Fruit fly (Drosophila melanogaster) whole organism, embryonic: Measurements from ENCODE around the gene Grip128.
A peak's percentile ranks its signal among the peaks of the same experiment; 100 is the strongest.

Source experiments
- Bteb2 ChIP-seq: fragments of 200-800 bp; sonication (Bioruptor generic); optimal IDR thresholded peaks from 2 replicates; lab custom pipeline; 2016; ENCODE audit warnings: missing biosample characterization, missing genetic modification characterization
- C15 ChIP-seq: fragments of 200-800 bp; sonication (Bioruptor generic); IDR thresholded peaks from 3 replicates; pipeline ENCODE4 v1.3.6; 2022; ENCODE audit warnings: missing biosample characterization, missing genetic modification characterization
- CG12659 ChIP-seq: fragments of 200-800 bp; sonication (Bioruptor generic); optimal IDR thresholded peaks from 3 replicates; lab custom pipeline; 2017; ENCODE audit warnings: mild to moderate bottlenecking, missing biosample characterization, missing genetic modification reagents, missing genetic modification characterization
- CG14050 ChIP-seq: fragments of 200-800 bp; sonication (Bioruptor generic); IDR thresholded peaks from 3 replicates; pipeline ENCODE4 v1.3.6; 2022; ENCODE audit warnings: missing biosample characterization, missing genetic modification characterization
- CG14441 ChIP-seq: fragments of 200-800 bp; sonication (Bioruptor generic); IDR thresholded peaks from 2 replicates; pipeline ENCODE4 v1.3.6; 2022; ENCODE audit warnings: missing biosample characterization, missing genetic modification characterization
- CG14710 ChIP-seq: fragments of 200-800 bp; sonication (Bioruptor generic); optimal IDR thresholded peaks from 3 replicates; lab custom pipeline; 2019; ENCODE audit warnings: missing biosample characterization, mild to moderate bottlenecking, missing genetic modification characterization, moderate library complexity
- CG15011 ChIP-seq: fragments of 200-800 bp; sonication (Bioruptor generic); optimal IDR thresholded peaks from 3 replicates; lab custom pipeline; 2018; ENCODE audit warnings: missing biosample characterization, mild to moderate bottlenecking, missing genetic modification characterization
- CG16815 ChIP-seq: fragments of 200-800 bp; sonication (Bioruptor generic); optimal IDR thresholded peaks from 3 replicates; lab custom pipeline; 2017; ENCODE audit warnings: missing biosample characterization, mild to moderate bottlenecking, missing genetic modification characterization
- CG17328 ChIP-seq: fragments of 200-800 bp; sonication (Bioruptor generic); IDR thresholded peaks from 2 replicates; pipeline ENCODE4 v1.3.6; 2022; ENCODE audit warnings: missing biosample characterization, missing genetic modification characterization
- CG17359 ChIP-seq: fragments of 200-800 bp; sonication (Bioruptor generic); optimal IDR thresholded peaks from 3 replicates; lab custom pipeline; 2018; ENCODE audit warnings: missing biosample characterization, mild to moderate bottlenecking, missing genetic modification characterization, moderate library complexity
- CG1832 ChIP-seq: fragments of 200-800 bp; sonication (Bioruptor generic); optimal IDR thresholded peaks from 2 replicates; lab custom pipeline; 2017; ENCODE audit warnings: missing biosample characterization, mild to moderate bottlenecking, missing genetic modification characterization, inconsistent platforms
- CG2120 ChIP-seq: fragments of 200-800 bp; sonication (Bioruptor generic); optimal IDR thresholded peaks from 3 replicates; lab custom pipeline; 2016; ENCODE audit warnings: missing biosample characterization, missing genetic modification characterization
- CG31441 ChIP-seq: fragments of 200-800 bp; sonication (Bioruptor generic); IDR thresholded peaks from 2 replicates; pipeline ENCODE4 v1.3.6; 2022; ENCODE audit warnings: missing biosample characterization, missing genetic modification characterization
- CG3281 ChIP-seq: fragments of 200-800 bp; sonication (Bioruptor generic); optimal IDR thresholded peaks from 3 replicates; lab custom pipeline; 2017; ENCODE audit warnings: missing biosample characterization, mild to moderate bottlenecking, missing genetic modification characterization
- CG34376 ChIP-seq: fragments of 200-800 bp; sonication (Bioruptor generic); optimal IDR thresholded peaks from 2 replicates; lab custom pipeline; 2018; ENCODE audit warnings: missing biosample characterization, mild to moderate bottlenecking, missing genetic modification characterization
- CG3838 ChIP-seq: fragments of 200-800 bp; sonication (Bioruptor generic); optimal IDR thresholded peaks from 3 replicates; lab custom pipeline; 2016; ENCODE audit warnings: missing biosample characterization, missing genetic modification characterization
- CG4854 ChIP-seq: fragments of 200-800 bp; sonication (Bioruptor generic); optimal IDR thresholded peaks from 2 replicates; lab custom pipeline; 2016; ENCODE audit warnings: missing biosample characterization, missing genetic modification characterization, inconsistent platforms
- CG7271 ChIP-seq: fragments of 200-800 bp; sonication (Bioruptor generic); optimal IDR thresholded peaks from 2 replicates; lab custom pipeline; 2018; ENCODE audit warnings: missing biosample characterization, mild to moderate bottlenecking, missing genetic modification characterization, moderate library complexity
- CG7786 ChIP-seq: fragments of 200-800 bp; sonication (Bioruptor generic); optimal IDR thresholded peaks from 2 replicates; lab custom pipeline; 2016; ENCODE audit warnings: missing biosample characterization, missing genetic modification characterization
- CG8944 ChIP-seq: fragments of 200-800 bp; sonication (Bioruptor generic); optimal IDR thresholded peaks from 3 replicates; lab custom pipeline; 2016; ENCODE audit warnings: missing biosample characterization, missing genetic modification characterization
- CG9609 ChIP-seq: fragments of 200-800 bp; sonication (Bioruptor generic); optimal IDR thresholded peaks from 3 replicates; lab custom pipeline; 2016; ENCODE audit warnings: missing biosample characterization, missing genetic modification characterization
- Chrac-16 ChIP-seq: fragments of 200-800 bp; sonication (Bioruptor generic); optimal IDR thresholded peaks from 3 replicates; lab custom pipeline; 2016; ENCODE audit warnings: missing biosample characterization, missing genetic modification characterization
- Dip2 ChIP-seq: fragments of 200-800 bp; sonication (Bioruptor generic); IDR thresholded peaks from 2 replicates; pipeline ENCODE4 v1.3.6; 2022; ENCODE audit warnings: missing biosample characterization, missing genetic modification characterization
- Fer2 ChIP-seq: fragments of 200-800 bp; sonication (Bioruptor generic); optimal IDR thresholded peaks from 2 replicates; lab custom pipeline; 2018; ENCODE audit warnings: missing biosample characterization, mild to moderate bottlenecking, missing genetic modification characterization, moderate library complexity
- HLH4C ChIP-seq: fragments of 200-800 bp; sonication (Bioruptor generic); IDR thresholded peaks from 3 replicates; pipeline ENCODE4 v1.3.6; 2022; ENCODE audit warnings: missing biosample characterization, missing genetic modification characterization; ENCODE audit not compliant: partially characterized antibody
- HLHmδ ChIP-seq: fragments of 200-800 bp; sonication (Bioruptor generic); optimal IDR thresholded peaks from 2 replicates; lab custom pipeline; 2018; ENCODE audit warnings: missing biosample characterization, mild to moderate bottlenecking, missing genetic modification characterization, moderate library complexity
- Neu2 ChIP-seq: fragments of 200-800 bp; sonication (Bioruptor generic); optimal IDR thresholded peaks from 3 replicates; lab custom pipeline; 2016; ENCODE audit warnings: missing biosample characterization, missing genetic modification characterization, borderline replicate concordance
- NfI ChIP-seq: fragments of 200-800 bp; sonication (Bioruptor generic); optimal IDR thresholded peaks from 3 replicates; lab custom pipeline; 2018; ENCODE audit warnings: missing biosample characterization, mild to moderate bottlenecking, missing genetic modification characterization, moderate library complexity
- Sry-β ChIP-seq: fragments of 200-800 bp; sonication (Bioruptor generic); optimal IDR thresholded peaks from 2 replicates; lab custom pipeline; 2018; ENCODE audit warnings: missing biosample characterization, mild to moderate bottlenecking, missing genetic modification characterization, moderate library complexity
- TFAM ChIP-seq: fragments of 200-800 bp; sonication (Bioruptor generic); optimal IDR thresholded peaks from 2 replicates; lab custom pipeline; 2017; ENCODE audit warnings: missing biosample characterization, missing genetic modification characterization, inconsistent platforms
- bcd ChIP-seq: fragments of 200-800 bp; sonication (Bioruptor generic); optimal IDR thresholded peaks from 2 replicates; lab custom pipeline; 2017; ENCODE audit warnings: missing biosample characterization, mild to moderate bottlenecking, missing genetic modification characterization
- cad ChIP-seq: fragments of >200 bp; optimal IDR thresholded peaks from 2 replicates; lab custom pipeline; 2017; ENCODE audit warnings: missing biosample characterization, missing genetic modification characterization
- chm ChIP-seq: fragments of 200-800 bp; sonication (Bioruptor generic); IDR thresholded peaks from 2 replicates; pipeline ENCODE4 v1.3.6; 2022; ENCODE audit warnings: missing biosample characterization, missing genetic modification characterization
- chn ChIP-seq: fragments of 200-800 bp; sonication (Bioruptor generic); optimal IDR thresholded peaks from 2 replicates; lab custom pipeline; 2016; ENCODE audit warnings: missing biosample characterization, missing genetic modification characterization
- fd96Cb ChIP-seq: fragments of 200-800 bp; sonication (Bioruptor generic); optimal IDR thresholded peaks from 2 replicates; lab custom pipeline; 2018; ENCODE audit warnings: missing biosample characterization, mild to moderate bottlenecking, missing genetic modification characterization, moderate library complexity
- gfzf ChIP-seq: fragments of 200-800 bp; sonication (Bioruptor generic); optimal IDR thresholded peaks from 2 replicates; lab custom pipeline; 2016; ENCODE audit warnings: missing biosample characterization, mild to moderate bottlenecking, missing genetic modification characterization, moderate library complexity
- ham ChIP-seq: fragments of 200-800 bp; sonication (Bioruptor generic); IDR thresholded peaks from 2 replicates; pipeline ENCODE4 v1.3.6; 2022; ENCODE audit warnings: missing biosample characterization, missing genetic modification characterization
- jigr1 ChIP-seq: fragments of 200-800 bp; sonication (Bioruptor generic); IDR thresholded peaks from 3 replicates; pipeline ENCODE4 v1.3.6; 2022; ENCODE audit warnings: missing biosample characterization, missing genetic modification characterization
- kah ChIP-seq: fragments of 200-800 bp; sonication (Bioruptor generic); optimal IDR thresholded peaks from 2 replicates; lab custom pipeline; 2018; ENCODE audit warnings: missing biosample characterization, mild to moderate bottlenecking, missing genetic modification characterization
- knrl ChIP-seq: fragments of 200-800 bp; sonication (Bioruptor generic); IDR thresholded peaks from 3 replicates; pipeline ENCODE4 v1.3.6; 2022; ENCODE audit warnings: missing biosample characterization, missing genetic modification characterization; ENCODE audit not compliant: partially characterized antibody
- luna ChIP-seq: fragments of 200-800 bp; sonication (Bioruptor generic); optimal IDR thresholded peaks from 2 replicates; lab custom pipeline; 2016; ENCODE audit warnings: missing biosample characterization, missing genetic modification characterization
- nmo ChIP-seq: fragments of 200-800 bp; sonication (Bioruptor generic); optimal IDR thresholded peaks from 2 replicates; lab custom pipeline; 2018; ENCODE audit warnings: missing biosample characterization, mild to moderate bottlenecking, missing genetic modification characterization, moderate library complexity
- pnt ChIP-seq: fragments of 200-800 bp; sonication (Bioruptor generic); optimal IDR thresholded peaks from 3 replicates; lab custom pipeline; 2016; ENCODE audit warnings: missing biosample characterization, missing genetic modification characterization
- psq ChIP-seq: fragments of 200-800 bp; sonication (Bioruptor generic); optimal IDR thresholded peaks from 2 replicates; lab custom pipeline; 2017; ENCODE audit warnings: missing biosample characterization, missing genetic modification characterization
- rib ChIP-seq: fragments of 200-800 bp; sonication (Bioruptor generic); IDR thresholded peaks from 2 replicates; pipeline ENCODE4 v1.3.6; 2022; ENCODE audit warnings: missing biosample characterization, missing genetic modification characterization
- sd ChIP-seq: fragments of 200-800 bp; sonication (Bioruptor generic); optimal IDR thresholded peaks from 3 replicates; lab custom pipeline; 2018; ENCODE audit warnings: missing biosample characterization, mild to moderate bottlenecking, missing genetic modification characterization, moderate library complexity
- shn ChIP-seq: fragments of 200-800 bp; sonication (Bioruptor generic); optimal IDR thresholded peaks from 3 replicates; lab custom pipeline; 2016; ENCODE audit warnings: missing biosample characterization, missing genetic modification characterization
- slbo ChIP-seq: fragments of 200-800 bp; sonication (Bioruptor generic); IDR thresholded peaks from 2 replicates; pipeline ENCODE4 v1.3.6; 2022; ENCODE audit warnings: missing biosample characterization, missing genetic modification characterization
- tap ChIP-seq: fragments of 200-800 bp; optimal IDR thresholded peaks from 3 replicates; lab custom pipeline; 2019; ENCODE audit warnings: missing biosample characterization, mild to moderate bottlenecking, missing genetic modification characterization, moderate library complexity
- vfl ChIP-seq: fragments of 200-800 bp; sonication (Bioruptor generic); optimal IDR thresholded peaks from 2 replicates; lab custom pipeline; 2016; ENCODE audit warnings: missing biosample characterization, missing genetic modification characterization

The Grip128 gene

dm6 chrX:15449490-15450326 is 22.2 kb downstream of the Grip128 start, which contains the start of the genes Scamp and Ahcy (continued):
- no peak for TF ChIP-seq CG7786
- no peak for TF ChIP-seq CG1832 (GFP tag; lab: Kevin White, UChicago)
- no peak for TF ChIP-seq luna
- TF ChIP-seq Neu2 (GFP tag; lab: Kevin White, UChicago): no peak
- no peak for TF ChIP-seq CG15011 (GFP tag; lab: Kevin White, UChicago)
- no peak for TF ChIP-seq vfl
- TF ChIP-seq CG17359 (tag; lab: Kevin White, UChicago): no peak
- no peak for TF ChIP-seq Fer2
- peak; percentile 44 for TF ChIP-seq nmo (GFP tag; lab: Kevin White, UChicago)
- TF ChIP-seq cad (GFP tag; lab: Kevin White, UChicago): no peak
- no peak for TF ChIP-seq kah (GFP tag; lab: Kevin White, UChicago)
- TF ChIP-seq CG12659 (GFP tag; lab: Kevin White, UChicago): peak; percentile 55
- no peak for TF ChIP-seq psq (GFP tag; lab: Kevin White, UChicago)
- TF ChIP-seq tap (tag; lab: Kevin White, UChicago): no peak
- no peak for TF ChIP-seq HLHmδ (GFP tag; lab: Kevin White, UChicago)
- TF ChIP-seq CG3281 (GFP tag; lab: Kevin White, UChicago): no peak
- TF ChIP-seq fd96Cb: no peak
- TF ChIP-seq Bteb2: no peak
- no peak for TF ChIP-seq CG4854 (GFP tag; lab: Kevin White, UChicago)
- peak; percentile 63; the same call in 2 of the 3 replicates for TF ChIP-seq knrl (GFP tag; lab: Robert Waterston, UW)
- no peak for TF ChIP-seq CG3838 (GFP tag; lab: Kevin White, UChicago)
- TF ChIP-seq CG31441 (GFP tag; lab: Robert Waterston, UW): 0 out of 2 replicates have a peak, but pooled peaks have one; percentile 30
- TF ChIP-seq gfzf: no peak
- TF ChIP-seq Dip2: no peak
- no peak for TF ChIP-seq NfI (GFP tag; lab: Kevin White, UChicago)
- TF ChIP-seq chn: no peak
- TF ChIP-seq jigr1 (GFP tag; lab: Robert Waterston, UW): no peak
- no peak for TF ChIP-seq CG14441 (GFP tag; lab: Robert Waterston, UW)
- TF ChIP-seq CG16815 (GFP tag; lab: Kevin White, UChicago): no peak
- no peak for TF ChIP-seq CG14050 (GFP tag; lab: Robert Waterston, UW)
- no peak for TF ChIP-seq CG7271 (tag; lab: Kevin White, UChicago)
- TF ChIP-seq HLH4C: peak; percentile 60; the same call in 2 of the 3 replicates
- TF ChIP-seq Chrac-16: peak; percentile 2
- TF ChIP-seq CG14710 (tag; lab: Kevin White, UChicago): peak; percentile 60
- no peak for TF ChIP-seq TFAM (GFP tag; lab: Kevin White, UChicago)
- no peak for TF ChIP-seq chm
- TF ChIP-seq CG9609 (GFP tag; lab: Kevin White, UChicago): no peak
- peak; percentile 53 for TF ChIP-seq sd (tag; lab: Kevin White, UChicago)
- no peak for TF ChIP-seq CG8944 (GFP tag; lab: Kevin White, UChicago)
- TF ChIP-seq shn (GFP tag; lab: Kevin White, UChicago): no peak
- TF ChIP-seq Sry-β: no peak
- no peak for TF ChIP-seq C15
- no peak for TF ChIP-seq CG17328
- TF ChIP-seq rib (GFP tag; lab: Robert Waterston, UW): no peak
- TF ChIP-seq ham (GFP tag; lab: Robert Waterston, UW): no peak
- TF ChIP-seq pnt (GFP tag; lab: Kevin White, UChicago): no peak
- TF ChIP-seq slbo (GFP tag; lab: Robert Waterston, UW): 0 out of 2 replicates have a peak, but pooled peaks have one; percentile 20
- TF ChIP-seq bcd (GFP tag; lab: Kevin White, UChicago): no peak
- TF ChIP-seq CG2120: peak; percentile 37
- TF ChIP-seq CG34376 (GFP tag; lab: Kevin White, UChicago): no peak
